Worm (Caenorhabditis elegans): ENCODE measurements around the gene sup-12.

sup-12 gene

ce11 chrX:3919689-3920088, 15.3 kb downstream of the sup-12 start:
- TF ChIP-seq aha-1 (tag) (peak; percentile 94), mdl-1 (tag; optimal IDR thresholded peaks at IDR 0.05) (no peak)

- TF ChIP-seq lsy-2 (tag; optimal IDR thresholded peaks at IDR 0.05) = no peak
- no peak for TF ChIP-seq lin-1 (GFP tag; IDR thresholded peaks at IDR 0.05)
- no peak for TF ChIP-seq hmg-1.1 (GFP tag; IDR thresholded peaks at IDR 0.05)
- no peak for TF ChIP-seq dve-1 (tag; optimal IDR thresholded peaks at IDR 0.05; ENCODE audit: insufficient read depth)
- TF ChIP-seq daf-12 (tag; optimal IDR thresholded peaks at IDR 0.05) = no peak
- TF ChIP-seq lir-3 (tag; optimal IDR thresholded peaks at IDR 0.05) = no peak
- TF ChIP-seq nhr-25 (tag; optimal IDR thresholded peaks at IDR 0.05; ENCODE audit: borderline replicate concordance, insufficient read depth) = no peak
- no peak for TF ChIP-seq nhr-237 (tag; optimal IDR thresholded peaks at IDR 0.05)
- no peak for TF ChIP-seq ztf-7 (tag; optimal IDR thresholded peaks at IDR 0.05)
- no peak for TF ChIP-seq cey-2 (tag; optimal IDR thresholded peaks at IDR 0.05; ENCODE audit: borderline replicate concordance, insufficient read depth)
- no peak for TF ChIP-seq zfp-2 (tag; optimal IDR thresholded peaks at IDR 0.05)
- no peak for TF ChIP-seq hlh-11 (tag; optimal IDR thresholded peaks at IDR 0.05)
- no peak for TF ChIP-seq pha-4 (GFP tag; IDR thresholded peaks at IDR 0.05)
- no peak for TF ChIP-seq pha-4 (tag; optimal IDR thresholded peaks at IDR 0.05)
- no peak for TF ChIP-seq zfp-3 (GFP tag; conservative IDR thresholded peaks at IDR 0.05)
- TF ChIP-seq sdz-12 (GFP tag; optimal IDR thresholded peaks at IDR 0.05) = no peak
- no peak for TF ChIP-seq aha-1 (tag)
- TF ChIP-seq nhr-48 (tag; optimal IDR thresholded peaks at IDR 0.05) = no peak
Measured at ce11 chrX:3920101-3920500, 15.7 kb downstream of the sup-12 start, which contains the start of gene T22B2.2. TSS of gene T22B2.2 (plus strand) at chrX:3920401.

- TF ChIP-seq nhr-10 (tag; optimal IDR thresholded peaks at IDR 0.05) (no peak), aha-1 (tag) (peak; percentile 88), unc-62 (GFP tag; optimal IDR thresholded peaks at IDR 0.05 in 1 of 2) (peak in 1 of 2 experiments; percentile 90), unc-62 (tag; optimal IDR thresholded peaks at IDR 0.05) (no peak)
Measured at ce11 chrX:3920747-3921146, 16.4 kb downstream of the sup-12 start.

- TF ChIP-seq aha-1 (tag) (peak; percentile 74), mep-1 (tag; optimal IDR thresholded peaks at IDR 0.05) (no peak)
Measured at ce11 chrX:3925776-3926175, 21.4 kb downstream of the sup-12 start, which contains the start of gene T22B2.1. TSS of gene T22B2.1 (plus strand) at chrX:3926076.

ce11 chrX:3931350-3931749, 27.0 kb downstream of the sup-12 start, which contains the start of gene adt-3:
TSS of gene adt-3 (plus strand) at chrX:3931650.
- TF ChIP-seq pqm-1 (tag; optimal IDR thresholded peaks at IDR 0.05) = no peak

ce11 chrX:3932694-3933093, 28.3 kb downstream of the sup-12 start:
- TF ChIP-seq dpl-1 (GFP tag; optimal IDR thresholded peaks at IDR 0.05) = no peak
- peak in 1 of 2 experiments; percentile 23 for TF ChIP-seq unc-62 (GFP tag; optimal IDR thresholded peaks at IDR 0.05 in 1 of 2)
- TF ChIP-seq unc-62 (tag; optimal IDR thresholded peaks at IDR 0.05) = no peak
- TF ChIP-seq madf-5 (GFP tag; IDR thresholded peaks at IDR 0.05) = no peak
- TF ChIP-seq snpc-4 (tag; optimal IDR thresholded peaks at IDR 0.05) = no peak
- no peak for TF ChIP-seq tag-97 (GFP tag; IDR thresholded peaks at IDR 0.05)

ce11 chrX:3937483-3937882, 33.1 kb downstream of the sup-12 start:
- TF ChIP-seq madf-5 (GFP tag; IDR thresholded peaks at IDR 0.05) (no peak), ctbp-1 (GFP tag; IDR thresholded peaks at IDR 0.05) (no peak), daf-8 (GFP tag; IDR thresholded peaks at IDR 0.05) (no peak)
